Worm (Caenorhabditis elegans): ENCODE measurements around the gene clec-198.
"Not testable (repeated sequence)": the region's sequence is repeated elsewhere in the genome, so short reads cannot be mapped to it uniquely, and the experiment has no call there.

clec-198 gene

DNA sequence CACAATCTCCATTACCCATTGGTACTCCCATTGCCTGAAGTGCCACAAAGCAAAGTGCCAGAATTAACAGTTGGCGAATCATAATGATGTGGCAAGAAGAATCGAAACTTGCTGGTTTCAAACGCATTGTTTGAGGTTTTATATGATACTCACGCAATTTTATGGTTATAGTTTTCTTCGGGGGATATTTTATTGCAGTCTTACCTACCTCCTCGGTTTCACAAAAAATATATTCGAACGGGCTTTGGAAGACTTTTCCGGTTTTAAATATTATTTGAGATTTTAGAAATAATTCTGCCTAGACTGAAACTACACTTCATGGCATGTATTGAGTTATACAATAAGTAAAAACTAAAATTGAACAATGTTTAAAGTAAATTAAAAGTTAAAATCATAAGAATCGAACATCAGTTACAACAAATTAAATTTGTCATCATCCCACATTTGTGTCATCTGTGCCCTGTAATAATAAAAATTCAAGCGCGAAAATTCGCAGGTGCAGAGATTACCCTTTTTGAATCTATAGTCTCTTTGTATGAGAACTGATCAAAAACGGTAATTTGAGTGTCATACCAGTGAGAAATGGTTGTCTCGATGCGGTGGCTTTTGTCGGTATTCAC is at the start of gene clec-198, which contains the start of gene clec-197:
clec-198 (plus strand) TSS at position 570 of the 620 bp plus-strand sequence.
clec-197 (minus strand) TSS at position 101 of the 620 bp plus-strand sequence.
- TF ChIP-seq sea-2 (GFP tag; IDR thresholded peaks at IDR 0.05) (no peak), zfh-2 (GFP tag; conservative IDR thresholded peaks at IDR 0.05) (no peak), B0336.3 (GFP tag; IDR thresholded peaks at IDR 0.05) (no peak), cebp-2 (GFP tag; IDR thresholded peaks at IDR 0.05) (no peak), D2030.7 (GFP tag; IDR thresholded peaks at IDR 0.05) (no peak), ztf-22 (GFP tag; optimal IDR thresholded peaks at IDR 0.05) (no peak), ztf-3 (GFP tag; optimal IDR thresholded peaks at IDR 0.05) (no peak), K12H6.12 (tag; optimal IDR thresholded peaks at IDR 0.05) (no peak), ztf-25 (GFP tag; IDR thresholded peaks at IDR 0.05) (no peak), bed-2 (GFP tag; IDR thresholded peaks at IDR 0.05) (no peak), rpc-1 (optimal IDR thresholded peaks at IDR 0.05) (no peak), rpc-1 (tag; optimal IDR thresholded peaks at IDR 0.05) (no peak), lsy-27 (tag; optimal IDR thresholded peaks at IDR 0.05; ENCODE audit: borderline replicate concordance, insufficient read depth) (no peak), F52B5.7 (tag; optimal IDR thresholded peaks at IDR 0.05) (no peak)

DNA sequence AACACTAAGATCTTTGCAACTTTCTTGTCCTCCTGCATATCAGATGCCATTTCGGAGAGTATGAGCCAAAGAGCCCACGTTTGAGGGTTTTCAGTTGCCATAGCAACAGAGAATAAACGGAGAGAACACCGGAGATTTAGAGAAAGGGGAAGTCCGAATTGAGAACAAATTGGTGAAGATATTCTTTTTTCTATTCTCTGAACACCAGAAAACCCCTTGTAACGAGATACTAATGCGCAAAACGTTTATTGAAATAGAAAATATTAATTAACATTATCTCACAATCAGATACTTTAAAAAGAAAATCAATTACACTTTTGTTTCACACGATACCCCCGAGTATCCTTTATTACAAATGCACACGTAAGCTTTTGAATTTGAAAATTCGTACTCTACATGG is 45.0 kb upstream of the clec-198 start, which contains the start of gene ifta-2:
ifta-2 (minus strand) TSS at position 101 of the 400 bp plus-strand sequence.
- TF ChIP-seq mel-28 (tag; optimal IDR thresholded peaks at IDR 0.05; ENCODE audit: borderline replicate concordance) (no peak), aptf-3 (GFP tag; IDR thresholded peaks at IDR 0.05) (no peak), dpff-1 (tag; optimal IDR thresholded peaks at IDR 0.05) (no peak)

DNA sequence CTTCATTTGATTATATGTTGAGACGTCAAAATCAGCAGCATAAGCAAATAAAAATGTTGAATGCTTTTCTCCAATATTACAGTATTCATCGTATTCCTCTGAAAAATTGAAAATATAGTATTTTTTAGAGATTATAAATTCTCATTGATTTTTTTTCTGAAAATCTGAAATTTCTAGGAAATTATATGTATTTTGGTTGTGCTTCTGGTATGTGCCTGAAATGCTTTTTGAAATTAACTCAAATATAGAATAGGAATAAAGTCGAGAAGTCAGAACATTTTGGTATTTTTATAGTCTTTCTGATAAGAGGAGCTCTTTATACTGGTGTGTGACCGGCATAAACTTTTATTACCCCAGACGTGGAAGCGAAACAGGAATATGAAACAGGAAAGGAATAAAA is 39.7 kb upstream of the clec-198 start, which contains the start of gene T28F3.8:
T28F3.8 (minus strand) TSS at position 101 of the 400 bp plus-strand sequence.
- not testable (repeated sequence) for TF ChIP-seq ceh-91 (GFP tag; IDR thresholded peaks at IDR 0.05); B0336.3 (GFP tag; IDR thresholded peaks at IDR 0.05); nfya-1 (tag; optimal IDR thresholded peaks at IDR 0.05; ENCODE audit: borderline replicate concordance, insufficient read depth)

DNA sequence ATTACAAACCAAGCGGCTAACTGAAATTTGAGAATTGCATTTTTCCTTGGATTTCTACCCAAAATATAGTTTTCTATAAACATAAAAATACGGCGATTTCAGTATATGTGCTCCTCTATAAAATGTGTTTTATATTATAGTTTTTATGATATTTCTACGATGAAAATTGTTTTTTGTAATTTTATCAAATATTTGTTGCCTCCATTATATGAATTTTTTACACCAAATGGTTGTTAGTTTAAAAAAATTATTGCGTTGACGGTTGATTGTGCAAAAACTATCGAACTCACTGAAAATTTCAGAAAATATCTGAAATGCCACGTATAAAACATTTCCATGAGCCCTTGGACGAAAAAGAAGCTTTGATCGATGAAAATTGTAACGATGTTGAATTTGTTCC is 38.8 kb upstream of the clec-198 start, which contains the start of gene T28F3.9:
T28F3.9 (plus strand) TSS at position 301 of the 400 bp plus-strand sequence.
- TF ChIP-seq egl-18 (GFP tag; IDR thresholded peaks at IDR 0.05) (no peak), let-526 (GFP tag; IDR thresholded peaks at IDR 0.05) (no peak), atf-7 (tag; optimal IDR thresholded peaks at IDR 0.05) (no peak), somi-1 (GFP tag; optimal IDR thresholded peaks at IDR 0.05) (no peak), cebp-1 (GFP tag; IDR thresholded peaks at IDR 0.05) (no peak), cebp-1 (tag; optimal IDR thresholded peaks at IDR 0.05) (no peak), F10E7.11 (tag; optimal IDR thresholded peaks at IDR 0.05) (no peak), ceh-79 (tag; optimal IDR thresholded peaks at IDR 0.05) (no peak), tlf-1 (GFP tag; optimal IDR thresholded peaks at IDR 0.05) (no peak), let-607 (tag; optimal IDR thresholded peaks at IDR 0.05) (no peak), aptf-3 (GFP tag; IDR thresholded peaks at IDR 0.05) (no peak)

DNA sequence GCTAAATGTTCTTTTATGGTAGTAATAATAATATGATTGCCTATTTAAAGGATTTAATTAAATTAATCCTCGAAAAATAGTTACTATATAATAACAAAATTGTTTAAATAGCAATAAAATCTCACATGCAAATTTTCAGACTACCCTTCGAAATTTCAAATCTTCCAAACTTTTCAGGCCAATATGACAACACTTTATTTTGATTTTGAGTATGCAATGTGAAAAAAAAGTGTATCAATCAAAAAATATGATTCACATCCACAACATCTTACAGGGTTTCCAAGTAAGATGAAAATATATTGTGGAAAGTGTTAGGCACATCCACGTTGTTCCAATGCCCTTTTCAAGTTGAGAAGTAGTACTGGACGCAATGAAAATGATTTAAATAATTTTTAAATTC is 35.1 kb upstream of the clec-198 start, which contains the start of gene snf-9:
snf-9 (plus strand) TSS at position 301 of the 400 bp plus-strand sequence.
- TF ChIP-seq bed-2 (GFP tag; IDR thresholded peaks at IDR 0.05): no peak
- TF ChIP-seq snpc-4 (GFP tag; optimal IDR thresholded peaks at IDR 0.05): no peak
- no peak for TF ChIP-seq snpc-4 (tag; optimal IDR thresholded peaks at IDR 0.05)
- no peak for TF ChIP-seq ztf-28 (GFP tag; IDR thresholded peaks at IDR 0.05)
- no peak for TF ChIP-seq efl-1 (GFP tag; optimal IDR thresholded peaks at IDR 0.05)
- no peak for TF ChIP-seq nhr-80 (tag; optimal IDR thresholded peaks at IDR 0.05)
- TF ChIP-seq T07F8.4 (tag; optimal IDR thresholded peaks at IDR 0.05): no peak
- no peak for TF ChIP-seq Y79H2A.3 (GFP tag; conservative IDR thresholded peaks at IDR 0.05)
- TF ChIP-seq Y53F4B.3 (GFP tag; IDR thresholded peaks at IDR 0.05): no peak
- TF ChIP-seq aptf-3 (GFP tag; IDR thresholded peaks at IDR 0.05): no peak

All from whole organism, young adult.